Worm (Caenorhabditis elegans) whole organism, young adult: ENCODE measurements around the gene C28G1.10.

Source experiments
- B0035.1 ChIP-seq: sonication (generic microtip); optimal IDR thresholded peaks from 2 replicates; lab custom pipeline; 2016; ENCODE audit warnings: missing genetic modification characterization, mild to moderate bottlenecking, missing compliant biosample characterization, missing genotype, missing genetic modification reagents
- B0261.1 ChIP-seq: sonication (generic microtip); optimal IDR thresholded peaks from 2 replicates; lab custom pipeline; 2016; ENCODE audit warnings: mild to moderate bottlenecking, missing genetic modification characterization, moderate library complexity, missing compliant biosample characterization
- C06A6.2 ChIP-seq: fragments of 200-800 bp; sonication (Bioruptor generic); conservative IDR thresholded peaks from 2 replicates; pipeline ENCODE4 v1.3.6; 2022; ENCODE audit warnings: missing genetic modification characterization, missing compliant biosample characterization
- D2030.7 ChIP-seq: fragments of 200-800 bp; sonication (Bioruptor generic); IDR thresholded peaks from 2 replicates; pipeline ENCODE4 v1.3.6; 2022; ENCODE audit warnings: missing genetic modification reagents, missing genetic modification characterization, missing compliant biosample characterization
- F10E7.11 ChIP-seq: sonication (generic microtip); optimal IDR thresholded peaks from 2 replicates; lab custom pipeline; 2017; ENCODE audit warnings: mild to moderate bottlenecking, missing genetic modification characterization, moderate library complexity, missing compliant biosample characterization
- F37B4.10 ChIP-seq: fragments of 200-800 bp; sonication (Bioruptor generic); IDR thresholded peaks from 2 replicates; pipeline ENCODE4 v1.3.6; 2022; ENCODE audit warnings: missing genetic modification characterization, missing compliant biosample characterization
- F57A8.1 ChIP-seq: fragments of 200-800 bp; sonication (Bioruptor generic); optimal IDR thresholded peaks from 2 replicates; lab custom pipeline; 2018; ENCODE audit warnings: mild to moderate bottlenecking, missing genetic modification characterization, moderate library complexity, missing compliant biosample characterization
- Y53F4B.3 ChIP-seq: fragments of 200-800 bp; sonication (Bioruptor generic); IDR thresholded peaks from 2 replicates; pipeline ENCODE4 v1.3.6; 2022; ENCODE audit warnings: missing genetic modification reagents, missing genetic modification characterization, missing compliant biosample characterization
- Y56A3A.18 ChIP-seq: fragments of 200-800 bp; sonication (Bioruptor generic); IDR thresholded peaks from 2 replicates; pipeline ENCODE4 v1.3.6; 2022; ENCODE audit warnings: missing genetic modification reagents, missing genetic modification characterization, missing compliant biosample characterization
- aptf-2 ChIP-seq: fragments of 200-800 bp; sonication (Bioruptor generic); conservative IDR thresholded peaks from 2 replicates; pipeline ENCODE4 v1.3.6; 2022; ENCODE audit warnings: missing genetic modification reagents, missing genetic modification characterization, missing compliant biosample characterization
- atf-7 ChIP-seq: sonication (generic microtip); optimal IDR thresholded peaks from 2 replicates; lab custom pipeline; 2017; ENCODE audit warnings: mild to moderate bottlenecking, missing genetic modification characterization, missing compliant biosample characterization
- attf-3 ChIP-seq: fragments of 200-800 bp; sonication (Bioruptor generic); conservative IDR thresholded peaks from 2 replicates; pipeline ENCODE4 v1.3.6; 2022; ENCODE audit warnings: missing genetic modification reagents, missing genetic modification characterization, missing compliant biosample characterization
- attf-5 ChIP-seq: fragments of 200-800 bp; sonication (Bioruptor generic); optimal IDR thresholded peaks from 2 replicates; lab custom pipeline; 2018; ENCODE audit warnings: mild to moderate bottlenecking, missing genetic modification characterization, missing compliant biosample characterization
- attf-6 ChIP-seq: fragments of 200-800 bp; sonication (Bioruptor generic); IDR thresholded peaks from 2 replicates; pipeline ENCODE4 v1.3.6; 2022; ENCODE audit warnings: missing genetic modification reagents, missing genetic modification characterization, missing compliant biosample characterization
- chd-7 ChIP-seq: sonication (generic microtip); optimal IDR thresholded peaks from 2 replicates; lab custom pipeline; 2016; ENCODE audit warnings: mild to moderate bottlenecking, missing genetic modification characterization, moderate library complexity, missing compliant biosample characterization
- dox-1 ChIP-seq: fragments of 200-800 bp; sonication (Bioruptor generic); IDR thresholded peaks from 2 replicates; pipeline ENCODE4 v1.3.6; 2022; ENCODE audit warnings: missing genetic modification reagents, missing genetic modification characterization, missing compliant biosample characterization
- efl-1 ChIP-seq: fragments of 150-350 bp; optimal IDR thresholded peaks from 2 replicates; lab custom pipeline; 2014; ENCODE audit warnings: missing biosample characterization, missing genetic modification reagents, missing genetic modification characterization
- egl-44 ChIP-seq: fragments of 200-800 bp; sonication (Bioruptor generic); IDR thresholded peaks from 2 replicates; pipeline ENCODE4 v1.3.6; 2022; ENCODE audit warnings: missing genetic modification reagents, missing genetic modification characterization, missing compliant biosample characterization
- fkh-3 ChIP-seq: sonication (generic microtip); optimal IDR thresholded peaks from 2 replicates; lab custom pipeline; 2016; ENCODE audit warnings: mild to moderate bottlenecking, missing genetic modification characterization, missing compliant biosample characterization
- hmg-1.2 ChIP-seq: fragments of 200-800 bp; sonication (Bioruptor generic); IDR thresholded peaks from 2 replicates; pipeline ENCODE4 v1.3.6; 2022; ENCODE audit warnings: missing genetic modification reagents, missing genetic modification characterization, missing compliant biosample characterization
- hrde-1 ChIP-seq: sonication (generic microtip); optimal IDR thresholded peaks from 2 replicates; lab custom pipeline; 2016; ENCODE audit warnings: missing genetic modification characterization, mild to moderate bottlenecking, missing compliant biosample characterization, moderate library complexity, missing genotype, missing genetic modification reagents, borderline replicate concordance
- hsf-1 ChIP-seq: fragments of 200-800 bp; sonication (Bioruptor generic); IDR thresholded peaks from 2 replicates; pipeline ENCODE4 v1.3.6; 2022; ENCODE audit warnings: missing genetic modification reagents, missing genetic modification characterization, missing compliant biosample characterization
- lin-26 ChIP-seq: fragments of 200-800 bp; sonication (Bioruptor generic); IDR thresholded peaks from 2 replicates; pipeline ENCODE4 v1.3.6; 2022; ENCODE audit warnings: missing genetic modification reagents, missing genetic modification characterization, missing compliant biosample characterization
- madf-3 ChIP-seq: fragments of 200-800 bp; sonication (Bioruptor generic); IDR thresholded peaks from 2 replicates; pipeline ENCODE4 v1.3.6; 2022; ENCODE audit warnings: missing genetic modification reagents, missing genetic modification characterization, missing compliant biosample characterization
- nfya-1 ChIP-seq: sonication (generic microtip); optimal IDR thresholded peaks from 2 replicates; lab custom pipeline; 2017; ENCODE audit warnings: antibody characterized with exemption, missing compliant biosample characterization, missing genetic modification characterization, borderline replicate concordance; ENCODE audit not compliant: insufficient read depth
- nfyb-1 ChIP-seq: fragments of 200-800 bp; sonication (Bioruptor generic); IDR thresholded peaks from 2 replicates; pipeline ENCODE4 v1.3.6; 2022; ENCODE audit warnings: missing genetic modification reagents, missing genetic modification characterization, missing compliant biosample characterization
- nhr-27 ChIP-seq: fragments of 200-800 bp; sonication (Bioruptor generic); optimal IDR thresholded peaks from 2 replicates; lab custom pipeline; 2018; ENCODE audit warnings: mild to moderate bottlenecking, missing genetic modification characterization, moderate library complexity, missing compliant biosample characterization
- pbrm-1 ChIP-seq: fragments of 200-800 bp; sonication (Bioruptor generic); IDR thresholded peaks from 2 replicates; pipeline ENCODE4 v1.3.6; 2022; ENCODE audit warnings: missing genetic modification reagents, missing genetic modification characterization, missing compliant biosample characterization
- pha-4 ChIP-seq: fragments of 150-350 bp; sonication (generic microtip); optimal IDR thresholded peaks from 2 replicates; lab custom pipeline; 2014; ENCODE audit warnings: missing biosample characterization, missing genetic modification reagents, missing genetic modification characterization
- rcor-1 ChIP-seq: fragments of 200-800 bp; sonication (Bioruptor generic); IDR thresholded peaks from 2 replicates; pipeline ENCODE4 v1.3.6; 2022; ENCODE audit warnings: missing genetic modification reagents, missing genetic modification characterization, missing compliant biosample characterization
- rec-8 ChIP-seq, 2 experiments: sonication (generic microtip); optimal IDR thresholded peaks; 2 replicates each; lab custom pipeline; 2016; ENCODE audit warnings: mild to moderate bottlenecking in 2 of 2, missing genetic modification characterization in 2 of 2, missing genetic modification reagents in 2 of 2, missing genotype in 2 of 2, missing biosample characterization in 1 of 2, missing compliant biosample characterization in 1 of 2, moderate library complexity in 1 of 2
- rpc-1 ChIP-seq, 2 experiments: fragments of 150-350 bp in 1 of 2; sonication (generic microtip) in 1 of 2; optimal IDR thresholded peaks; 2 replicates each; lab custom pipeline; 2014 to 2018; ENCODE audit warnings: missing biosample characterization in 1 of 2, missing genetic modification characterization in 1 of 2, missing genetic modification reagents in 1 of 2, missing genotype in 1 of 2
- sea-2 ChIP-seq: fragments of 200-800 bp; sonication (Bioruptor generic); IDR thresholded peaks from 2 replicates; pipeline ENCODE4 v1.3.6; 2022; ENCODE audit warnings: missing genetic modification characterization, missing compliant biosample characterization
- snpc-1.3 ChIP-seq: sonication (generic microtip); optimal IDR thresholded peaks from 2 replicates; lab custom pipeline; 2017; ENCODE audit warnings: missing genetic modification characterization, mild to moderate bottlenecking, missing compliant biosample characterization, antibody characterized with exemption, moderate library complexity, missing genotype, missing genetic modification reagents; ENCODE audit not compliant: insufficient read depth
- snpc-3.4 ChIP-seq: sonication (generic microtip); optimal IDR thresholded peaks from 2 replicates; lab custom pipeline; 2017; ENCODE audit warnings: missing genetic modification characterization, mild to moderate bottlenecking, missing compliant biosample characterization, antibody characterized with exemption, moderate library complexity, missing genotype, missing genetic modification reagents
- tbp1 ChIP-seq: fragments of 200-800 bp; sonication (Bioruptor generic); optimal IDR thresholded peaks from 2 replicates; lab custom pipeline; 2018; ENCODE audit warnings: mild to moderate bottlenecking, missing genetic modification characterization, missing compliant biosample characterization
- unc-130 ChIP-seq: sonication (generic microtip); optimal IDR thresholded peaks from 2 replicates; lab custom pipeline; 2016; ENCODE audit warnings: missing genetic modification reagents, missing genetic modification characterization, missing compliant biosample characterization
- unc-62 ChIP-seq: fragments of 150-350 bp; optimal IDR thresholded peaks from 2 replicates; lab custom pipeline; 2014; ENCODE audit warnings: missing biosample characterization, missing genetic modification reagents, missing genetic modification characterization
- ztf-18 ChIP-seq: sonication (generic microtip); optimal IDR thresholded peaks from 2 replicates; lab custom pipeline; 2016; ENCODE audit warnings: missing genotype, mild to moderate bottlenecking, missing genetic modification characterization, missing compliant biosample characterization
- ztf-22 ChIP-seq: fragments of 200-800 bp; sonication (Bioruptor generic); optimal IDR thresholded peaks from 2 replicates; lab custom pipeline; 2018; ENCODE audit warnings: mild to moderate bottlenecking, missing genetic modification characterization, moderate library complexity, missing compliant biosample characterization
- ztf-3 ChIP-seq: fragments of 200-800 bp; sonication (Bioruptor generic); optimal IDR thresholded peaks from 2 replicates; lab custom pipeline; 2018; ENCODE audit warnings: mild to moderate bottlenecking, missing genetic modification characterization, missing compliant biosample characterization

Gene C28G1.10

DNA sequence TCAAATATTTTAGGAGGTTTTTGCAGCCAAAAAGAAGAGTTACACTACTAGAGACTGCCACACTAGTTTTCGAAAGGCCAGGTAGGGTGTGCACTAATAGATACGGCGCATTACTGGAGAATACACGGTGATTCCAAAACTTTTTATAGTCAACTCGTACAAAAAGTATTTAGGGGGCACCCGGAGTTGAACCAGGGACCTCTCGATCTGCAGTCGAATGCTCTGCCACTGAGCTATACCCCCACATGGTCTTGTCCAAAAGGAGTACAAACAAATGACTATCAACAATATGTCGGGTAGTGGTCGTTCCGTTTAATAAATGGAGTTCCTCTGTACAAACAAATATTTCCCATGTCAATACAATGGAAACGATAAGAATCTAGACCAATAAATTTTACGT lies 29.0 kb upstream of the C28G1.10 start (continued):
- peak; percentile 13 for TF ChIP-seq snpc-1.3 (tag; lab: Kevin White, UChicago)
- no peak for TF ChIP-seq unc-130
- TF ChIP-seq hsf-1: 0 out of 2 replicates have a peak, but pooled peaks have one; percentile 10
- TF ChIP-seq hmg-1.2: peak; percentile 43; the same call in 1 of the 2 replicates
- peak; percentile 57 for TF ChIP-seq rpc-1 (optimal IDR thresholded peaks at IDR 0.05; lab: Kevin White, UChicago)
- peak; percentile 69 for TF ChIP-seq rpc-1 (tag; optimal IDR thresholded peaks at IDR 0.05; lab: Kevin White, UChicago)
- TF ChIP-seq madf-3 (GFP tag; lab: Robert Waterston, UW): 0 out of 2 replicates have a peak, but pooled peaks have one; percentile 17
- TF ChIP-seq fkh-3: no peak
- TF ChIP-seq D2030.7: peak; percentile 31; the same call in 1 of the 2 replicates
- peak; percentile 81 for TF ChIP-seq tbp1 (GFP tag; lab: Kevin White, UChicago)
- TF ChIP-seq B0035.1 (tag; lab: Kevin White, UChicago): no peak
- peak; percentile 29 for TF ChIP-seq snpc-3.4
- 0 out of 2 replicates have a peak, but pooled peaks have one; percentile 20 for TF ChIP-seq Y56A3A.18 (GFP tag; lab: Robert Waterston, UW)
- peak; percentile 6 for TF ChIP-seq attf-5 (GFP tag; lab: Kevin White, UChicago)
- peak; percentile 63 for TF ChIP-seq B0261.1 (tag; lab: Kevin White, UChicago)
- 0 out of 2 replicates have a peak, but pooled peaks have one; percentile 10 for TF ChIP-seq nfyb-1 (GFP tag; lab: Robert Waterston, UW)
- TF ChIP-seq chd-7: peak; percentile 3
- TF ChIP-seq egl-44 (GFP tag; lab: Robert Waterston, UW): peak; percentile 76; the same call in 1 of the 2 replicates

DNA sequence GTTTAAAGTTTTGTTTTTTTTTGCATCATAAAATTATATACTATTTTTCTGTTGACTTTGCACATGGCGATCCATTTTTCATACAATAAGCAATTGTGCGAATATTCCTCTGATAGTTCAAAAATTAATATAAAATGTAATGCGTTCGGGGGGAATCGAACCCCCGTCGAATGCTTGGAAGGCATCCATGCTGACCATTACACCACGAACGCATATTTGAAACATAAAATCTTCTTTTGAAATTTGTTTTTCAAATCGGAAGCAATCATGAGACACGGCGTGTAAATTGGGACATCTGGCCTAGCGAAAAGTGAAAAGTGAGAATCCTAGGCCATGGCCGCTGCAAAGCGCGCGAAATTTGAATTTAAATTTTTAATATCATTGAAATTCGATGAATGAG lies 28.5 kb upstream of the C28G1.10 start:
- TF ChIP-seq pbrm-1 (GFP tag; lab: Robert Waterston, UW) (peak; percentile 63), D2030.7 (peak; percentile 87), rcor-1 (GFP tag; lab: Robert Waterston, UW) (peak; percentile 76), hmg-1.2 (peak; percentile 51), egl-44 (GFP tag; lab: Robert Waterston, UW) (0 out of 2 replicates have a peak, but pooled peaks have one; percentile 14), lin-26 (peak; percentile 47), snpc-1.3 (tag; lab: Kevin White, UChicago) (peak; percentile 6), attf-6 (GFP tag; lab: Robert Waterston, UW) (0 out of 2 replicates have a peak, but pooled peaks have one; percentile 31), tbp1 (GFP tag; lab: Kevin White, UChicago) (peak; percentile 81), Y56A3A.18 (GFP tag; lab: Robert Waterston, UW) (peak; percentile 56; the same call in 1 of the 2 replicates), rpc-1 (optimal IDR thresholded peaks at IDR 0.05; lab: Kevin White, UChicago) (peak; percentile 53), rpc-1 (tag; optimal IDR thresholded peaks at IDR 0.05; lab: Kevin White, UChicago) (peak; percentile 72), Y53F4B.3 (GFP tag; lab: Robert Waterston, UW) (0 out of 2 replicates have a peak, but pooled peaks have one; percentile 17)

DNA sequence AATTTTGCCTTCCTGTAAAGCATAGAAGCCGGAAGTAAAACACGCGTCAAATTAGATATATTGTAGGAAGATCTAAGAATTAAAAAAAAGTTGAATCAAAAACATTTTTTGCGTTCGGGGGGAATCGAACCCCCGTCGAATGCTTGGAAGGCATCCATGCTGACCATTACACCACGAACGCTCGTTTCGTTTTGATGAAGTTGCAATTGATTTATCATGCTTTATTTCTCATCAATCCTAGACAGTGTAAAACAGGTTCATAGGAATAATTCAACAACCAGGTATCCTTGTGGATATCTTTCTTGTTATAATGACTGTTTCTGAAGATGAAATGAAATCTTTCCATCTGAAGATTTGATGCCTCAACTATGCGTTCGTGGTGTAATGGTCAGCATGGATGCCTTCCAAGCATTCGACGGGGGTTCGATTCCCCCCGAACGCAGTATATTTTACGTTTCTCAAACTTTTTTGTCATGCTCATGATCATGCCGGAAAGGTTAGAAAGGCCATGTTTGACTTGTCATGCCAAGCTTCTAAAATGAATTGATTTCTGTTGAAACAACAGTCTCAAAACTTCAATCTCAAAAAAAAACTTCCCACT lies 27.0 kb upstream of the C28G1.10 start:
- TF ChIP-seq chd-7 (no peak), aptf-2 (GFP tag; lab: Robert Waterston, UW) (no peak), sea-2 (no peak), atf-7 (peak; percentile 19), ztf-3 (no peak), C06A6.2 (GFP tag; lab: Robert Waterston, UW) (no peak), B0035.1 (tag; lab: Kevin White, UChicago) (no peak), dox-1 (no peak), unc-130 (no peak), F57A8.1 (GFP tag; lab: Kevin White, UChicago) (no peak), attf-3 (GFP tag; lab: Robert Waterston, UW) (no peak), nhr-27 (no peak), unc-62 (GFP tag; lab: Kevin White, UChicago) (no peak), hmg-1.2 (peak; percentile 56), rec-8 (tag; optimal IDR thresholded peaks at IDR 0.05; lab: Kevin White, UChicago) (no peak), F37B4.10 (GFP tag; lab: Robert Waterston, UW) (no peak), rpc-1 (optimal IDR thresholded peaks at IDR 0.05; lab: Kevin White, UChicago) (peak; percentile 88), rpc-1 (tag; optimal IDR thresholded peaks at IDR 0.05; lab: Kevin White, UChicago) (peak; percentile 86), hrde-1 (tag; lab: Kevin White, UChicago) (no peak), ztf-22 (GFP tag; lab: Kevin White, UChicago) (no peak), pha-4 (no peak), F10E7.11 (tag; lab: Kevin White, UChicago) (no peak), nfya-1 (no peak), efl-1 (GFP tag; lab: Kevin White, UChicago) (no peak), ztf-18 (tag; lab: Kevin White, UChicago) (peak; percentile 49), hsf-1 (no peak)
